Worm (Caenorhabditis elegans) whole organism, L4 larva: ENCODE data around the gene fbxb-98.
A peak's percentile ranks its signal among the peaks of the same experiment; 100 is the strongest.

ENCODE experiments used
- D1046.2 ChIP-seq: fragments of 200-800 bp; sonication (Bioruptor generic); IDR thresholded peaks from 2 replicates; pipeline ENCODE4 v1.3.6; 2022; ENCODE audit warnings: missing genetic modification characterization, missing compliant biosample characterization
- F26F4.8 ChIP-seq: fragments of 200-800 bp; sonication (Bioruptor generic); conservative IDR thresholded peaks from 2 replicates; pipeline ENCODE4 v1.3.6; 2022; ENCODE audit warnings: missing genetic modification characterization, missing compliant biosample characterization
- R02D3.7 ChIP-seq: fragments of 150-350 bp; sonication (generic microtip); optimal IDR thresholded peaks from 3 replicates; lab custom pipeline; 2014; ENCODE audit warnings: missing biosample characterization, missing genetic modification characterization
- T26A8.4 ChIP-seq: fragments of 200-800 bp; sonication (Bioruptor generic); IDR thresholded peaks from 2 replicates; pipeline ENCODE4 v1.3.6; 2022; ENCODE audit warnings: missing genetic modification characterization, missing compliant biosample characterization
- Y48G9A.11 ChIP-seq: fragments of 200-800 bp; sonication (Bioruptor generic); IDR thresholded peaks from 2 replicates; pipeline ENCODE4 v1.3.6; 2022; ENCODE audit warnings: missing genetic modification reagents, missing genetic modification characterization, missing compliant biosample characterization
- Y5F2A.4 ChIP-seq: fragments of 200-800 bp; sonication (Bioruptor generic); optimal IDR thresholded peaks from 2 replicates; lab custom pipeline; 2018; ENCODE audit warnings: mild to moderate bottlenecking, missing genetic modification characterization, missing compliant biosample characterization
- Y75B8A.6 ChIP-seq: fragments of 200-800 bp; sonication (Bioruptor generic); IDR thresholded peaks from 2 replicates; pipeline ENCODE4 v1.3.6; 2022; ENCODE audit warnings: missing genetic modification reagents, missing genetic modification characterization, missing compliant biosample characterization
- duxl-1 ChIP-seq: sonication (generic microtip); optimal IDR thresholded peaks from 2 replicates; lab custom pipeline; 2016; ENCODE audit warnings: mild to moderate bottlenecking, missing genetic modification characterization, moderate library complexity, missing compliant biosample characterization; ENCODE audit not compliant: poor library complexity
- egl-27 ChIP-seq: sonication (generic microtip); optimal IDR thresholded peaks from 3 replicates; lab custom pipeline; 2017; ENCODE audit warnings: missing biosample characterization, missing genetic modification reagents, missing genetic modification characterization
- hif-1 ChIP-seq, 2 experiments: sonication (generic microtip); optimal IDR thresholded peaks; 2 replicates each; lab custom pipeline; 2016 to 2017; ENCODE audit warnings: missing compliant biosample characterization in 2 of 2, missing genetic modification characterization in 2 of 2, missing genetic modification reagents in 2 of 2, missing genotype in 2 of 2, mild to moderate bottlenecking in 1 of 2
- hmg-1.1 ChIP-seq: fragments of 200-800 bp; sonication (Bioruptor generic); IDR thresholded peaks from 2 replicates; pipeline ENCODE4 v1.3.6; 2022; ENCODE audit warnings: missing genetic modification reagents, missing genetic modification characterization, missing compliant biosample characterization
- lir-3 ChIP-seq: sonication (generic microtip); optimal IDR thresholded peaks from 2 replicates; lab custom pipeline; 2016; ENCODE audit warnings: mild to moderate bottlenecking, missing genetic modification characterization, missing compliant biosample characterization
- mdl-1 ChIP-seq, 2 experiments: fragments of 150-350 bp in 1 of 2; sonication (generic microtip) in 1 of 2; optimal IDR thresholded peaks; 2 replicates each; lab custom pipeline; 2014 to 2017; ENCODE audit warnings: missing biosample characterization in 2 of 2, missing genetic modification characterization in 2 of 2
- mxl-3 ChIP-seq: fragments of 200-800 bp; sonication (Bioruptor generic); optimal IDR thresholded peaks from 2 replicates; lab custom pipeline; 2018; ENCODE audit warnings: mild to moderate bottlenecking, missing genetic modification characterization, missing compliant biosample characterization
- nhr-102 ChIP-seq: sonication (generic microtip); optimal IDR thresholded peaks from 2 replicates; lab custom pipeline; 2016; ENCODE audit warnings: mild to moderate bottlenecking, missing genetic modification characterization, moderate library complexity, missing compliant biosample characterization
- nhr-28 ChIP-seq: fragments of 150-350 bp; optimal IDR thresholded peaks from 2 replicates; lab custom pipeline; 2014; ENCODE audit warnings: missing biosample characterization, missing genetic modification characterization
- nhr-42 ChIP-seq: fragments of 200-800 bp; sonication (Bioruptor generic); IDR thresholded peaks from 2 replicates; pipeline ENCODE4 v1.3.6; 2022; ENCODE audit warnings: missing genetic modification characterization, missing compliant biosample characterization
- nhr-6 ChIP-seq: fragments of 150-350 bp; optimal IDR thresholded peaks from 2 replicates; lab custom pipeline; 2014; ENCODE audit warnings: missing biosample characterization, missing genetic modification characterization
- pqm-1 ChIP-seq: sonication (generic microtip); optimal IDR thresholded peaks from 2 replicates; lab custom pipeline; 2017; ENCODE audit warnings: missing biosample characterization, missing genetic modification characterization
- rbr-2 ChIP-seq: sonication (generic microtip); optimal IDR thresholded peaks from 2 replicates; lab custom pipeline; 2016; ENCODE audit warnings: missing genotype, missing genetic modification characterization, missing compliant biosample characterization
- sdz-12 ChIP-seq: fragments of 200-800 bp; sonication (Bioruptor generic); optimal IDR thresholded peaks from 2 replicates; lab custom pipeline; 2018; ENCODE audit warnings: mild to moderate bottlenecking, missing genetic modification characterization, missing compliant biosample characterization
- snpc-4 ChIP-seq: fragments of 150-350 bp; optimal IDR thresholded peaks from 2 replicates; lab custom pipeline; 2014; ENCODE audit warnings: missing biosample characterization, missing genetic modification characterization
- spr-1 ChIP-seq: sonication (generic microtip); optimal IDR thresholded peaks from 2 replicates; lab custom pipeline; 2016; ENCODE audit warnings: mild to moderate bottlenecking, missing genetic modification characterization, missing compliant biosample characterization
- spr-3 ChIP-seq: fragments of 200-800 bp; sonication (Bioruptor generic); optimal IDR thresholded peaks from 2 replicates; lab custom pipeline; 2018; ENCODE audit warnings: mild to moderate bottlenecking, missing genetic modification characterization, missing compliant biosample characterization
- unc-130 ChIP-seq: sonication (generic microtip); optimal IDR thresholded peaks from 2 replicates; lab custom pipeline; 2016; ENCODE audit warnings: missing genetic modification reagents, missing genetic modification characterization, missing compliant biosample characterization
- zfp-2 ChIP-seq: sonication (generic microtip); optimal IDR thresholded peaks from 2 replicates; lab custom pipeline; 2016; ENCODE audit warnings: mild to moderate bottlenecking, missing genetic modification characterization, missing compliant biosample characterization
- zip-11 ChIP-seq: fragments of 200-800 bp; sonication (Bioruptor generic); IDR thresholded peaks from 2 replicates; pipeline ENCODE4 v1.3.6; 2022; ENCODE audit warnings: missing genetic modification characterization, missing compliant biosample characterization

fbxb-98 gene

ce11 chrII:1901981-1902380 lies 39.5 kb downstream of the fbxb-98 start, which contains the start of gene math-23:
math-23 (plus strand) TSS chrII:1902281.
- TF ChIP-seq lir-3 (tag; lab: Kevin White, UChicago) (no peak), nhr-102 (no peak), F26F4.8 (no peak), unc-130 (GFP tag; lab: Kevin White, UChicago) (no peak), zfp-2 (tag; lab: Kevin White, UChicago) (no peak), spr-1 (tag; lab: Kevin White, UChicago) (no peak), D1046.2 (no peak), rbr-2 (tag; lab: Kevin White, UChicago) (no peak), Y75B8A.6 (no peak), zip-11 (GFP tag; lab: Robert Waterston, UW) (no peak)

ce11 chrII:1905104-1905503 lies 42.7 kb downstream of the fbxb-98 start, which contains the start of gene math-22:
math-22 (plus strand) TSS chrII:1905404.
- TF ChIP-seq spr-3 (GFP tag; lab: Kevin White, UChicago) = no peak
- TF ChIP-seq snpc-4 (tag; lab: Kevin White, UChicago) = no peak
- TF ChIP-seq pqm-1 = peak; percentile 19
- no peak for TF ChIP-seq mxl-3
- TF ChIP-seq, all 104 proteins: peak for 1

ce11 chrII:1912741-1913140 lies 50.3 kb downstream of the fbxb-98 start, which contains the start of gene math-31:
math-31 (minus strand) TSS chrII:1912841.
- TF ChIP-seq duxl-1 (tag; lab: Kevin White, UChicago) (no peak), mdl-1 (tag; optimal IDR thresholded peaks at IDR 0.05; lab: Kevin White, UChicago) (no peak), R02D3.7 (tag; lab: Kevin White, UChicago) (no peak), nhr-6 (no peak), Y5F2A.4 (no peak), Y48G9A.11 (GFP tag; lab: Robert Waterston, UW) (no peak), nhr-42 (no peak), T26A8.4 (GFP tag; lab: Robert Waterston, UW) (no peak), hmg-1.1 (GFP tag; lab: Robert Waterston, UW) (no peak), egl-27 (tag; lab: Kevin White, UChicago) (no peak), nhr-28 (tag; lab: Kevin White, UChicago) (no peak), sdz-12 (GFP tag; lab: Kevin White, UChicago) (no peak), hif-1 (tag; optimal IDR thresholded peaks at IDR 0.05; lab: Kevin White, UChicago) (no peak)
